Fruit fly (Drosophila melanogaster) whole organism, embryonic: ENCODE data around the gene CG43694.

Source experiments
- Bgb ChIP-seq: fragments of 200-800 bp; sonication (Bioruptor generic); IDR thresholded peaks from 2 replicates; pipeline ENCODE4 v1.3.6; 2022; ENCODE audit warnings: missing biosample characterization, missing genetic modification characterization; ENCODE audit not compliant: partially characterized antibody
- BtbVII ChIP-seq: fragments of 200-800 bp; sonication (Bioruptor generic); optimal IDR thresholded peaks from 3 replicates; lab custom pipeline; 2017; ENCODE audit warnings: missing biosample characterization, mild to moderate bottlenecking, missing genetic modification characterization
- CG10321 ChIP-seq: fragments of 200-800 bp; sonication (Bioruptor generic); IDR thresholded peaks from 2 replicates; pipeline ENCODE4 v1.3.6; 2022; ENCODE audit warnings: missing biosample characterization, missing genetic modification characterization
- CG11723 ChIP-seq: fragments of 200-800 bp; sonication (Bioruptor generic); optimal IDR thresholded peaks from 2 replicates; lab custom pipeline; 2017; ENCODE audit warnings: missing biosample characterization, mild to moderate bottlenecking, missing genetic modification characterization
- CG12299 ChIP-seq: fragments of 200-800 bp; sonication (Bioruptor generic); optimal IDR thresholded peaks from 2 replicates; lab custom pipeline; 2018; ENCODE audit warnings: missing biosample characterization, mild to moderate bottlenecking, missing genetic modification characterization
- CG13287 ChIP-seq: fragments of 200-800 bp; sonication (Bioruptor generic); IDR thresholded peaks from 2 replicates; pipeline ENCODE4 v1.3.6; 2022; ENCODE audit warnings: missing biosample characterization, missing genetic modification characterization; ENCODE audit not compliant: partially characterized antibody
- CG13296 ChIP-seq: fragments of 200-800 bp; sonication (Bioruptor generic); optimal IDR thresholded peaks from 3 replicates; lab custom pipeline; 2018; ENCODE audit warnings: missing biosample characterization, mild to moderate bottlenecking, missing genetic modification characterization
- CG13894 ChIP-seq: fragments of 200-800 bp; sonication (Bioruptor generic); optimal IDR thresholded peaks from 3 replicates; lab custom pipeline; 2018; ENCODE audit warnings: missing biosample characterization, mild to moderate bottlenecking, missing genetic modification characterization, moderate library complexity
- CG14441 ChIP-seq: fragments of 200-800 bp; sonication (Bioruptor generic); IDR thresholded peaks from 2 replicates; pipeline ENCODE4 v1.3.6; 2022; ENCODE audit warnings: missing biosample characterization, missing genetic modification characterization
- CG14667 ChIP-seq: fragments of 200-800 bp; sonication (Bioruptor generic); IDR thresholded peaks from 2 replicates; pipeline ENCODE4 v1.3.6; 2022; ENCODE audit warnings: missing biosample characterization, missing genetic modification characterization
- CG14710 ChIP-seq: fragments of 200-800 bp; sonication (Bioruptor generic); optimal IDR thresholded peaks from 3 replicates; lab custom pipeline; 2019; ENCODE audit warnings: missing biosample characterization, mild to moderate bottlenecking, missing genetic modification characterization, moderate library complexity
- CG15479 ChIP-seq: fragments of 200-800 bp; sonication (Bioruptor generic); optimal IDR thresholded peaks from 3 replicates; lab custom pipeline; 2019; ENCODE audit warnings: missing biosample characterization, mild to moderate bottlenecking, missing genetic modification characterization, moderate library complexity
- CG17385 ChIP-seq: fragments of 200-800 bp; sonication (Bioruptor generic); optimal IDR thresholded peaks from 3 replicates; lab custom pipeline; 2018; ENCODE audit warnings: missing biosample characterization, mild to moderate bottlenecking, missing genetic modification characterization
- CG17912 ChIP-seq: fragments of 200-800 bp; sonication (Bioruptor generic); optimal IDR thresholded peaks from 2 replicates; lab custom pipeline; 2018; ENCODE audit warnings: missing biosample characterization, mild to moderate bottlenecking, missing genetic modification characterization
- CG34422 ChIP-seq: fragments of 200-800 bp; sonication (Bioruptor generic); IDR thresholded peaks from 3 replicates; pipeline ENCODE4 v1.3.6; 2022; ENCODE audit warnings: missing biosample characterization, missing genetic modification characterization
- CG4424 ChIP-seq: fragments of 200-800 bp; sonication (Bioruptor generic); optimal IDR thresholded peaks from 3 replicates; lab custom pipeline; 2016; ENCODE audit warnings: missing biosample characterization, missing genetic modification characterization
- CG6683 ChIP-seq: fragments of 200-800 bp; sonication (Bioruptor generic); optimal IDR thresholded peaks from 2 replicates; lab custom pipeline; 2017; ENCODE audit warnings: missing biosample characterization, mild to moderate bottlenecking, missing genetic modification characterization, missing genetic modification reagents
- Camta ChIP-seq: fragments of 200-800 bp; sonication (Bioruptor generic); optimal IDR thresholded peaks from 2 replicates; lab custom pipeline; 2016; ENCODE audit warnings: missing biosample characterization, missing genetic modification characterization
- CoRest ChIP-seq: fragments of 200-800 bp; sonication (Bioruptor generic); optimal IDR thresholded peaks from 3 replicates; lab custom pipeline; 2018; ENCODE audit warnings: missing biosample characterization, mild to moderate bottlenecking, missing genetic modification characterization, moderate library complexity
- D19A ChIP-seq: fragments of 200-800 bp; optimal IDR thresholded peaks from 3 replicates; lab custom pipeline; 2019; ENCODE audit warnings: missing biosample characterization, mild to moderate bottlenecking, missing genetic modification characterization, moderate library complexity
- D19B ChIP-seq: fragments of 200-800 bp; sonication (Bioruptor generic); optimal IDR thresholded peaks from 2 replicates; lab custom pipeline; 2017; ENCODE audit warnings: missing biosample characterization, mild to moderate bottlenecking, missing genetic modification characterization
- Deaf1 ChIP-seq: fragments of 200-800 bp; optimal IDR thresholded peaks from 3 replicates; lab custom pipeline; 2019; ENCODE audit warnings: missing biosample characterization, mild to moderate bottlenecking, missing genetic modification characterization, moderate library complexity
- Drgx ChIP-seq: fragments of 200-800 bp; sonication (Bioruptor generic); IDR thresholded peaks from 2 replicates; pipeline ENCODE4 v1.3.6; 2022; ENCODE audit warnings: missing biosample characterization, missing genetic modification characterization
- H2.0 ChIP-seq: fragments of 200-800 bp; sonication (Bioruptor generic); IDR thresholded peaks from 2 replicates; pipeline ENCODE4 v1.3.6; 2022; ENCODE audit warnings: missing biosample characterization, missing genetic modification characterization
- HLH4C ChIP-seq: fragments of 200-800 bp; sonication (Bioruptor generic); IDR thresholded peaks from 3 replicates; pipeline ENCODE4 v1.3.6; 2022; ENCODE audit warnings: missing biosample characterization, missing genetic modification characterization; ENCODE audit not compliant: partially characterized antibody
- Hand ChIP-seq: fragments of 200-800 bp; sonication (Bioruptor generic); optimal IDR thresholded peaks from 2 replicates; lab custom pipeline; 2017; ENCODE audit warnings: mild to moderate bottlenecking, missing biosample characterization, missing genetic modification reagents, missing genetic modification characterization
- Hmx ChIP-seq: fragments of 200-800 bp; sonication (Bioruptor generic); optimal IDR thresholded peaks from 2 replicates; lab custom pipeline; 2016; ENCODE audit warnings: missing biosample characterization, missing genetic modification characterization
- Trl ChIP-seq, 3 experiments: fragments of >200 bp in 2 of 3; fragments of 200-800 bp in 1 of 3; sonication (Bioruptor generic) in 1 of 3; optimal IDR thresholded peaks; 2 replicates in 1 of 3; 3 replicates in 2 of 3; lab custom pipeline; 2016 to 2017; ENCODE audit warnings: missing biosample characterization in 1 of 3, missing genetic modification characterization in 1 of 3
- abd-A ChIP-seq: fragments of 200-800 bp; sonication (Bioruptor generic); optimal IDR thresholded peaks from 3 replicates; lab custom pipeline; 2019; ENCODE audit warnings: missing biosample characterization, mild to moderate bottlenecking, missing genetic modification characterization, moderate library complexity
- aop ChIP-seq: fragments of 200-800 bp; sonication (Bioruptor generic); IDR thresholded peaks from 2 replicates; pipeline ENCODE4 v1.3.6; 2022; ENCODE audit warnings: missing biosample characterization, missing genetic modification characterization
- chinmo ChIP-seq: fragments of 200-800 bp; sonication (Bioruptor generic); IDR thresholded peaks from 4 replicates; pipeline ENCODE4 v1.3.6; 2022; ENCODE audit warnings: missing biosample characterization, missing genetic modification characterization; ENCODE audit not compliant: partially characterized antibody
- corto ChIP-seq: fragments of 200-800 bp; sonication (Bioruptor generic); optimal IDR thresholded peaks from 2 replicates; lab custom pipeline; 2016; ENCODE audit warnings: missing biosample characterization, mild to moderate bottlenecking, missing genetic modification characterization, moderate library complexity
- croc ChIP-seq: fragments of 200-800 bp; sonication (Bioruptor generic); conservative IDR thresholded peaks from 3 replicates; pipeline ENCODE4 v1.3.6; 2022; ENCODE audit warnings: missing biosample characterization, missing genetic modification characterization
- gcm ChIP-seq: fragments of 200-800 bp; sonication (Bioruptor generic); optimal IDR thresholded peaks from 2 replicates; lab custom pipeline; 2019; ENCODE audit warnings: missing biosample characterization, mild to moderate bottlenecking, missing genetic modification characterization, moderate library complexity
- gem ChIP-seq: fragments of 200-800 bp; sonication (Bioruptor generic); optimal IDR thresholded peaks from 2 replicates; lab custom pipeline; 2019; ENCODE audit warnings: missing biosample characterization, mild to moderate bottlenecking, missing genetic modification characterization, moderate library complexity
- insv ChIP-seq, 2 experiments: fragments of 200-800 bp; sonication (Bioruptor generic); optimal IDR thresholded peaks; 3 replicates each; lab custom pipeline; 2016 to 2018; ENCODE audit warnings: missing biosample characterization in 2 of 2, missing genetic modification characterization in 2 of 2
- ken ChIP-seq: fragments of 200-800 bp; sonication (Bioruptor generic); IDR thresholded peaks from 3 replicates; pipeline ENCODE4 v1.3.6; 2022; ENCODE audit warnings: missing biosample characterization, missing genetic modification characterization
- lilli ChIP-seq: fragments of 200-800 bp; sonication (Bioruptor generic); optimal IDR thresholded peaks from 3 replicates; lab custom pipeline; 2016; ENCODE audit warnings: missing biosample characterization, missing genetic modification characterization
- nerfin-1 ChIP-seq: fragments of 200-800 bp; sonication (Bioruptor generic); optimal IDR thresholded peaks from 3 replicates; lab custom pipeline; 2019; ENCODE audit warnings: missing biosample characterization, mild to moderate bottlenecking, missing genetic modification characterization, moderate library complexity
- pnt ChIP-seq: fragments of 200-800 bp; sonication (Bioruptor generic); optimal IDR thresholded peaks from 3 replicates; lab custom pipeline; 2016; ENCODE audit warnings: missing biosample characterization, missing genetic modification characterization
- sens-2 ChIP-seq: fragments of 200-800 bp; sonication (Bioruptor generic); IDR thresholded peaks from 2 replicates; pipeline ENCODE4 v1.3.6; 2022; ENCODE audit warnings: missing biosample characterization, missing genetic modification characterization
- shn ChIP-seq: fragments of 200-800 bp; sonication (Bioruptor generic); optimal IDR thresholded peaks from 3 replicates; lab custom pipeline; 2016; ENCODE audit warnings: missing biosample characterization, missing genetic modification characterization
- slbo ChIP-seq: fragments of 200-800 bp; sonication (Bioruptor generic); IDR thresholded peaks from 2 replicates; pipeline ENCODE4 v1.3.6; 2022; ENCODE audit warnings: missing biosample characterization, missing genetic modification characterization
- stc ChIP-seq: fragments of 200-800 bp; sonication (Bioruptor generic); IDR thresholded peaks from 2 replicates; pipeline ENCODE4 v1.3.6; 2022; ENCODE audit warnings: missing biosample characterization, missing genetic modification characterization
- toy ChIP-seq: fragments of 200-800 bp; sonication (Bioruptor generic); IDR thresholded peaks from 2 replicates; pipeline ENCODE4 v1.3.6; 2022; ENCODE audit warnings: missing biosample characterization, missing genetic modification characterization
- trem ChIP-seq: fragments of 200-800 bp; optimal IDR thresholded peaks from 3 replicates; lab custom pipeline; 2019; ENCODE audit warnings: missing biosample characterization, mild to moderate bottlenecking, missing genetic modification characterization, moderate library complexity
- wek ChIP-seq: fragments of 200-800 bp; sonication (Bioruptor generic); optimal IDR thresholded peaks from 3 replicates; lab custom pipeline; 2018; ENCODE audit warnings: missing biosample characterization, mild to moderate bottlenecking, missing genetic modification characterization, moderate library complexity

Gene CG43694

dm6 chr3R:23384591-23385260 lies 41.1 kb downstream of the CG43694 start, which contains the start of gene CG4393 (continued):
- TF ChIP-seq Bgb (GFP tag; lab: Robert Waterston, UW) (0 out of 2 replicates have a peak, but pooled peaks have one; percentile 16), Drgx (GFP tag; lab: Robert Waterston, UW) (peak; percentile 59), aop (GFP tag; lab: Robert Waterston, UW) (peak; percentile 2; the same call in 1 of the 2 replicates), gcm (GFP tag; lab: Kevin White, UChicago) (peak; percentile 94), chinmo (0 out of 4 replicates have a peak, but pooled peaks have one; percentile 44)

dm6 chr3R:23383723-23384122 lies 42.1 kb downstream of the CG43694 start:
- no peak for TF ChIP-seq BtbVII
- peak; percentile 70 for TF ChIP-seq CG13894 (tag; lab: Kevin White, UChicago)
- 0 out of 2 replicates have a peak, but pooled peaks have one; percentile 12 for TF ChIP-seq CG13287 (GFP tag; lab: Robert Waterston, UW)
- TF ChIP-seq stc, result no peak
- no peak for TF ChIP-seq CG34422
- TF ChIP-seq CG4424 (GFP tag; lab: Kevin White, UChicago), result no peak
- peak; percentile 11 for TF ChIP-seq Deaf1 (tag; lab: Kevin White, UChicago)
- TF ChIP-seq CG12299, result no peak
- no peak for TF ChIP-seq D19A
- TF ChIP-seq toy (GFP tag; lab: Robert Waterston, UW), result no peak
- TF ChIP-seq lilli (GFP tag; lab: Kevin White, UChicago), result no peak
- no peak for TF ChIP-seq CG11723 (GFP tag; lab: Kevin White, UChicago)
- no peak for TF ChIP-seq H2.0 (GFP tag; lab: Robert Waterston, UW)
- TF ChIP-seq Hand (GFP tag; lab: Kevin White, UChicago), result no peak
- no peak for TF ChIP-seq CG17912
- no peak for TF ChIP-seq CG17385
- TF ChIP-seq gem, result no peak
- TF ChIP-seq aop (GFP tag; lab: Robert Waterston, UW), result no peak
- TF ChIP-seq CG14710 (tag; lab: Kevin White, UChicago), result no peak
- no peak for TF ChIP-seq CG6683 (GFP tag; lab: Kevin White, UChicago)
- no peak for TF ChIP-seq CG14441 (GFP tag; lab: Robert Waterston, UW)
- no peak for TF ChIP-seq Hmx
- no peak for TF ChIP-seq corto
- no peak for TF ChIP-seq shn (GFP tag; lab: Kevin White, UChicago)
- no peak for TF ChIP-seq pnt (GFP tag; lab: Kevin White, UChicago)
- no peak for TF ChIP-seq CG13296
- no peak for TF ChIP-seq D19B (GFP tag; lab: Kevin White, UChicago)
- no peak for TF ChIP-seq Camta
- no peak for TF ChIP-seq sens-2 (GFP tag; lab: Robert Waterston, UW)
- TF ChIP-seq CG14667 (GFP tag; lab: Robert Waterston, UW), result no peak
- TF ChIP-seq CG15479 (GFP tag; lab: Kevin White, UChicago), result no peak
- no peak for TF ChIP-seq ken (GFP tag; lab: Robert Waterston, UW)
- no peak for TF ChIP-seq HLH4C
- TF ChIP-seq CG10321, result 0 out of 2 replicates have a peak, but pooled peaks have one; percentile 7
- no peak for TF ChIP-seq CoRest (tag; lab: Kevin White, UChicago)
- no peak for TF ChIP-seq croc (GFP tag; lab: Robert Waterston, UW)
- TF ChIP-seq wek (GFP tag; lab: Kevin White, UChicago), result no peak
- no peak for TF ChIP-seq nerfin-1
- TF ChIP-seq trem (tag; lab: Kevin White, UChicago), result no peak
- peak; percentile 70 for TF ChIP-seq abd-A (tag; lab: Kevin White, UChicago)
- peak; percentile 45 to 64 for TF ChIP-seq Trl (optimal IDR thresholded peaks at IDR 0.05; lab: Kevin White, UChicago)
- no peak for TF ChIP-seq Trl (GFP tag; optimal IDR thresholded peaks at IDR 0.05; lab: Kevin White, UChicago)
- no peak for TF ChIP-seq insv (GFP tag; optimal IDR thresholded peaks at IDR 0.05; lab: Kevin White, UChicago)
- 0 out of 2 replicates have a peak, but pooled peaks have one; percentile 24 for TF ChIP-seq slbo
